Fruit fly (Drosophila melanogaster) whole organism, wandering third instar larva: ENCODE data around the gene Invadolysin.
A peak's percentile ranks its signal among the peaks of the same experiment; 100 is the strongest.

Source experiments
- Abd-B ChIP-seq: fragments of >200 bp; optimal IDR thresholded peaks from 2 replicates; lab custom pipeline; 2017; ENCODE audit warnings: missing biosample characterization, missing genetic modification characterization
- CG32264 ChIP-seq: fragments of 200-800 bp; sonication (Bioruptor generic); optimal IDR thresholded peaks from 2 replicates; lab custom pipeline; 2016; ENCODE audit warnings: missing biosample characterization, missing genetic modification characterization
- CG9705 ChIP-seq: fragments of 200-800 bp; sonication (Bioruptor generic); optimal IDR thresholded peaks from 2 replicates; lab custom pipeline; 2018; ENCODE audit warnings: missing biosample characterization, mild to moderate bottlenecking, missing genetic modification characterization
- CrebA ChIP-seq: fragments of 200-800 bp; sonication (Bioruptor generic); optimal IDR thresholded peaks from 2 replicates; lab custom pipeline; 2016; ENCODE audit warnings: missing biosample characterization, mild to moderate bottlenecking, missing genetic modification characterization, borderline replicate concordance
- Dfd ChIP-seq: fragments of >200 bp; optimal IDR thresholded peaks from 2 replicates; lab custom pipeline; 2017; ENCODE audit warnings: missing biosample characterization, missing genetic modification characterization
- Dif ChIP-seq: fragments of 200-275, 200-300 bp; sonication (Bioruptor generic); optimal IDR thresholded peaks from 2 replicates; lab custom pipeline; 2018; ENCODE audit warnings: missing biosample characterization, missing genetic modification characterization; ENCODE audit not compliant: partially characterized antibody
- GATAd ChIP-seq: sonication (Bioruptor generic); optimal IDR thresholded peaks from 2 replicates; lab custom pipeline; 2016; ENCODE audit warnings: missing biosample characterization, missing genetic modification characterization
- HLH106 ChIP-seq: fragments of 200-800 bp; optimal IDR thresholded peaks from 3 replicates; lab custom pipeline; 2019; ENCODE audit warnings: missing biosample characterization, mild to moderate bottlenecking, missing genetic modification characterization, moderate library complexity
- Hnf4 ChIP-seq: fragments of 200-800 bp; sonication (Bioruptor generic); optimal IDR thresholded peaks from 2 replicates; lab custom pipeline; 2016; ENCODE audit warnings: missing biosample characterization, mild to moderate bottlenecking, missing genetic modification characterization
- Hr78 ChIP-seq: fragments of >200 bp; optimal IDR thresholded peaks from 2 replicates; lab custom pipeline; 2017; ENCODE audit warnings: missing biosample characterization, missing genetic modification characterization
- Hr83 ChIP-seq: fragments of 200-300 bp; sonication (Bioruptor generic); optimal IDR thresholded peaks from 2 replicates; lab custom pipeline; 2016; ENCODE audit warnings: missing biosample characterization, mild to moderate bottlenecking, missing genetic modification characterization, moderate library complexity; ENCODE audit not compliant: poor library complexity, severe bottlenecking
- Jra ChIP-seq: sonication (Bioruptor generic); optimal IDR thresholded peaks from 2 replicates; lab custom pipeline; 2016; ENCODE audit warnings: missing biosample characterization, missing genetic modification characterization
- Mio ChIP-seq: sonication (Bioruptor generic); optimal IDR thresholded peaks from 2 replicates; lab custom pipeline; 2016; ENCODE audit warnings: missing biosample characterization, missing genetic modification characterization
- Myc ChIP-seq: fragments of >200 bp; optimal IDR thresholded peaks from 2 replicates; lab custom pipeline; 2017
- N ChIP-seq: fragments of >200 bp; optimal IDR thresholded peaks from 2 replicates; lab custom pipeline; 2018; ENCODE audit warnings: missing biosample characterization, missing external identifiers, missing genetic modification characterization
- OdsH ChIP-seq: fragments of 200-800 bp; sonication (Bioruptor generic); optimal IDR thresholded peaks from 2 replicates; lab custom pipeline; 2016; ENCODE audit warnings: missing biosample characterization, mild to moderate bottlenecking, missing genetic modification characterization
- Vsx2 ChIP-seq: fragments of 200-300, 225-300 bp; sonication (Bioruptor generic); optimal IDR thresholded peaks from 2 replicates; lab custom pipeline; 2018; ENCODE audit warnings: missing biosample characterization, missing genetic modification characterization; ENCODE audit not compliant: partially characterized antibody
- br ChIP-seq: fragments of 200-800 bp; sonication (Bioruptor generic); optimal IDR thresholded peaks from 2 replicates; lab custom pipeline; 2016; ENCODE audit warnings: missing biosample characterization, missing genetic modification characterization
- brk ChIP-seq: fragments of 200-800 bp; sonication (Bioruptor generic); optimal IDR thresholded peaks from 2 replicates; lab custom pipeline; 2016; ENCODE audit warnings: missing biosample characterization, mild to moderate bottlenecking, missing genetic modification characterization
- dl ChIP-seq, 2 experiments: fragments of 175-275, 200-275 bp in 1 of 2; fragments of 200-275 bp in 1 of 2; sonication (Bioruptor generic); optimal IDR thresholded peaks; lab custom pipeline; 2018; ENCODE audit warnings: mild to moderate bottlenecking in 2 of 2, missing biosample characterization in 2 of 2, missing genetic modification characterization in 2 of 2, moderate library complexity in 2 of 2; ENCODE audit not compliant: partially characterized antibody in 2 of 2, insufficient read depth in 1 of 2
- dmrt93B ChIP-seq: fragments of 200-800 bp; sonication (Bioruptor generic); optimal IDR thresholded peaks from 2 replicates; lab custom pipeline; 2018; ENCODE audit warnings: missing biosample characterization, mild to moderate bottlenecking, missing genetic modification characterization
- dsf ChIP-seq: sonication (Bioruptor generic); optimal IDR thresholded peaks from 2 replicates; lab custom pipeline; 2016; ENCODE audit warnings: missing biosample characterization, missing genetic modification characterization, borderline replicate concordance
- ey ChIP-seq: fragments of 200-800 bp; sonication (Bioruptor generic); optimal IDR thresholded peaks from 2 replicates; lab custom pipeline; 2016; ENCODE audit warnings: missing biosample characterization, missing genetic modification characterization
- foxo ChIP-seq, 2 experiments: fragments of 200-800 bp; sonication (Bioruptor generic); optimal IDR thresholded peaks; 2 replicates in 1 of 2; 3 replicates in 1 of 2; lab custom pipeline; 2016 to 2017; ENCODE audit warnings: missing biosample characterization in 2 of 2, missing genetic modification characterization in 2 of 2
- fru ChIP-seq: fragments of 200-800 bp; sonication (Bioruptor generic); optimal IDR thresholded peaks from 3 replicates; lab custom pipeline; 2016; ENCODE audit warnings: missing biosample characterization, mild to moderate bottlenecking, missing genetic modification characterization
- h ChIP-seq: fragments of 200-800 bp; sonication (Bioruptor generic); optimal IDR thresholded peaks from 3 replicates; lab custom pipeline; 2016; ENCODE audit warnings: missing biosample characterization, mild to moderate bottlenecking, missing genetic modification characterization
- jim ChIP-seq: fragments of 175-275, 200-325 bp; sonication (Bioruptor generic); optimal IDR thresholded peaks from 2 replicates; lab custom pipeline; 2016; ENCODE audit warnings: missing biosample characterization, mild to moderate bottlenecking, missing genetic modification characterization
- lola ChIP-seq: fragments of >200 bp; optimal IDR thresholded peaks from 2 replicates; lab custom pipeline; 2017; ENCODE audit warnings: missing biosample characterization, missing genetic modification characterization
- pan ChIP-seq: fragments of >200 bp; optimal IDR thresholded peaks from 2 replicates; lab custom pipeline; 2017
- psq ChIP-seq: fragments of 200-800 bp; sonication (Bioruptor generic); optimal IDR thresholded peaks from 3 replicates; lab custom pipeline; 2017; ENCODE audit warnings: missing biosample characterization, mild to moderate bottlenecking, missing genetic modification characterization, moderate library complexity
- rgr ChIP-seq: fragments of 200-800 bp; sonication (Bioruptor generic); optimal IDR thresholded peaks from 3 replicates; lab custom pipeline; 2016; ENCODE audit warnings: missing biosample characterization, mild to moderate bottlenecking, missing genetic modification characterization
- sage ChIP-seq: fragments of 200-800 bp; sonication (Bioruptor generic); optimal IDR thresholded peaks from 2 replicates; lab custom pipeline; 2016; ENCODE audit warnings: missing biosample characterization, mild to moderate bottlenecking, missing genetic modification characterization
- sv ChIP-seq: fragments of 200-800 bp; sonication (Bioruptor generic); optimal IDR thresholded peaks from 3 replicates; lab custom pipeline; 2016; ENCODE audit warnings: missing biosample characterization, missing genetic modification characterization
- tai ChIP-seq: sonication (Bioruptor generic); optimal IDR thresholded peaks from 2 replicates; lab custom pipeline; 2016; ENCODE audit warnings: missing biosample characterization, missing genetic modification characterization
- usp ChIP-seq: fragments of >200 bp; optimal IDR thresholded peaks from 2 replicates; lab custom pipeline; 2017; ENCODE audit warnings: missing biosample characterization, missing genetic modification characterization
- woc ChIP-seq: sonication (Bioruptor generic); optimal IDR thresholded peaks from 2 replicates; lab custom pipeline; 2016; ENCODE audit warnings: missing biosample characterization, mild to moderate bottlenecking, missing genetic modification characterization

Invadolysin gene

DNA sequence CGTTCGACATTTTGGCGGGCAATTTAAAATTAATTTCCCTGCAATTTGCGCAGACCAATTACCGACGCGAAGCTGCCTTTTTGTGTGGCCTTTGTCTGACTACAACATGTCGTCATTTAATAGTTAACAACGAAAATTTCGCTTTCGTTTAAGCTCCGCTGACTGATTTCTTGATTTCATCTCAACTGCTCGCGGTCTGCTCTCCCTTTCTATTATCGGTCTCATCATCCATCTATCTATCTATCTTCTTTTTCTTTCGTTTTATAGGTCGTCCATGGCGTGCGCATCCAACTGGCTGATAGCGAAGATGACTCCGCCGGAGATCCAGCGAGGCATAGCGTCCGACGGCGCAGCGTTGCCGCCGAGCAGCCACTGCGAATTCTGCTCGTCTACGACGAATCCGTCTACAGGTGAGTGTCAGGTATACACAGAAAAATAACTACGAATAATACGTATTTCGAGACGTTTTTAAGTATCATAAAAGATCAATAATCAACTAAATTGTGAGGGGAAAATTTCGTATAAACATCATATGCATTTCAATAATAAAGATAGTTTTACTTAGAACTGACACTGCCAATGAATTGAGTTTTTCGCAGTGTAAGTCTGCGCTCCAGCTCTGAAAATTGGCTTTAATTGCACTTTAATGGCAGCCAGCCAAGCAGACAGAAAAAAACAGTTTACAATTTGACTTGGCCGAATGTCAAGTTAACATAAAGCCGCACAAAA is 9.7 kb downstream of the Invadolysin start:
- TF ChIP-seq Myc (lab: Kevin White, UChicago), result no peak

DNA sequence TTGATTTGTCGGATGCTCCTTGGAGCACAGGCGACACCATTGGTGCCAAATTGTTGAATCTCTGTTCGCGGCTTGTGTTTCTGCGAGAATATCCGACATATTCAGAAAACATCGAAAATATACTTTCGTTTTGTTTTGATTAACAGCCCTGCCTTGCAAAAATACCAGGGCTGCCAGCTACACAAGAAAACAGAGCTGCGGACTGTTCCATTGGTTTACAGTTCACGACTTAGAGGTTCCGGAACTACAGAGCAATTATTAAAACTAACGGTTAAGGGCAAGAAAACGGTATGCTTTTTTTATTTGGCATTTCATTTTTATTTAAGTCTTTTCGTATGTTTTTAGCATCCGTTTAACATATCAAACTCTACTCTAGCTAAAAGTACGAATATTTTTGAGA is 16.7 kb downstream of the Invadolysin start, which contains the start of gene CG6254:
CG6254 (minus strand) TSS at position 169 of the 400 bp plus-strand sequence.
- TF ChIP-seq Hr83 (GFP tag; lab: Kevin White, UChicago) (peak; percentile 74), foxo (GFP tag; optimal IDR thresholded peaks at IDR 0.05; lab: Kevin White, UChicago) (peak in 1 of 2 experiments; percentile 51), ey (GFP tag; lab: Kevin White, UChicago) (peak; percentile 13), woc (peak; percentile 81), OdsH (peak; percentile 8), sage (GFP tag; lab: Kevin White, UChicago) (no peak), dl (GFP tag; optimal IDR thresholded peaks at IDR 0.05; lab: Kevin White, UChicago; ENCODE audit: insufficient read depth in 1 of 2, partially characterized antibody in 2 of 2) (no peak), dmrt93B (GFP tag; lab: Kevin White, UChicago) (no peak), CG9705 (peak; percentile 45), Abd-B (GFP tag; lab: Kevin White, UChicago) (no peak)

DNA sequence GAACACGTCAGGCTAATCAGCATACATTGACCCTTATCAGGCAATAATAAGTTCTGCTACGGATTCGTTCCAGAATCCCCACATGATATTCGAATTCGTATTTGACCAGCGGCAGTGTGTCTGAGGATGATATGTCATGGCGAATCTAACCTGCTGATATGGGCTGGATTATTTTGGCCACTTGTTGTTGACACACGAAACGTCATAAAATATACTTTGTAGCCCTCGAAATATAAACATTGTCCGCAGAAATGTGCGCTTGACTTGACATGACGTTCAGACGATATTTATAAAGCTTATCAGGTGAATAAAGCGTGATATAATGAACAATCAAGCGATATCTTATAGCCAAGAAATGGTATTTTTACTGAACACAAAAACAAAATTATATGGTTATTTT is 21.9 kb downstream of the Invadolysin start:
- TF ChIP-seq Hnf4 (GFP tag; lab: Kevin White, UChicago) (peak; percentile 36), tai (GFP tag; lab: Kevin White, UChicago) (peak; percentile 50), foxo (GFP tag; optimal IDR thresholded peaks at IDR 0.05; lab: Kevin White, UChicago) (peak in 1 of 2 experiments; percentile 20), Abd-B (GFP tag; lab: Kevin White, UChicago) (no peak), GATAd (GFP tag; lab: Kevin White, UChicago) (no peak), jim (no peak), fru (no peak), dl (GFP tag; optimal IDR thresholded peaks at IDR 0.05; lab: Kevin White, UChicago; ENCODE audit: insufficient read depth in 1 of 2, partially characterized antibody in 2 of 2) (no peak), Vsx2 (GFP tag; lab: Kevin White, UChicago) (no peak), lola (no peak), sage (GFP tag; lab: Kevin White, UChicago) (peak; percentile 2), dsf (GFP tag; lab: Kevin White, UChicago) (no peak), h (GFP tag; lab: Kevin White, UChicago) (no peak), psq (GFP tag; lab: Kevin White, UChicago) (no peak), br (GFP tag; lab: Kevin White, UChicago) (peak; percentile 42), N (GFP tag; lab: Kevin White, UChicago) (no peak)

DNA sequence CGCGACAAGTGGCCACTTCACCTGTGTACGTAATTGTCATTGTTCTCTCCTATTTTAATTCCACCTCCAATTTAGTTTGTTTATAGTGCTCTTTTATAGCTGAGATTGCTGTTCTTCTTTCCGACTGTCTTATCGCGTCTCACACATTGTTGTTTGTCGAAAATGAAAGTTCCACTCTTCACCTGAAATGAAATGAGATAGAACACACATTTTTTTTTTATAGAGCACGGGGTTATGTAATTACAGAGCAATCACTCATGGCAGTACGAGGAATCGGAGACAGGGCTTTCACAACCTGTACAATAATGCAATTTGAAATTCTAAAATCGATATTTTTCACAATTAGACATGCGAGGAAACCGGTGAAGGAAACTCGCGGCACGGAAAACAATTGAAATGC is 22.8 kb downstream of the Invadolysin start:
- TF ChIP-seq dsf (GFP tag; lab: Kevin White, UChicago), result no peak
- no peak for TF ChIP-seq Hnf4 (GFP tag; lab: Kevin White, UChicago)
- TF ChIP-seq CrebA (GFP tag; lab: Kevin White, UChicago), result no peak
- no peak for TF ChIP-seq woc
- TF ChIP-seq psq (GFP tag; lab: Kevin White, UChicago), result no peak
- TF ChIP-seq h (GFP tag; lab: Kevin White, UChicago), result no peak
- no peak for TF ChIP-seq OdsH
- TF ChIP-seq HLH106 (tag; lab: Kevin White, UChicago), result no peak
- TF ChIP-seq tai (GFP tag; lab: Kevin White, UChicago), result no peak
- no peak for TF ChIP-seq Jra (GFP tag; lab: Kevin White, UChicago)

DNA sequence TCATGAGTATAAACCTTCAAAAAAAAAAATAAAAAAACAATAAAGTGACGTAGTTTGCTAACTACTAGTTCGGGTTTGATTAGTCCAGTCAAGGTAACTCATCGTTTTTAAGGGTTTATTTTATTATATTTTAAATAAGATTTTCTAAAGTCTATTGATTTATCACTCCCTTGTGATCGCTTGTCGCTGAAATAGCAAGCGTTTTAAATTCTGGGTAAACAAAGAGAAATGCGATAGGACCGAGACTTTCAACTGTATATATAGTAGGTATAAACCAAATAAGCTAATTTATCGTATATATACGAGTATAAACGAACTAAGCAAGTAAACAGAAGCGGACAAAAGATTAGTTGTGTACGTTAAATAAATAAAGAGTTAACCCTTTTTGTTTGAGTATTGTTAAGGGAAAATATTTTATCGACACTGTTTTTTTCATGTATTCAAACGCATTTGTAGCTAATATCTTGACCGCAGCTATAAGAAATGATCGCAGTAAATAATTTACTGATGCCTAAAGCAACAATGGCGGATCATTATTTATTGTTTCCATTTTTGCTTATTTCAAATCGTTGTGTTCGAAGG is 24.1 kb downstream of the Invadolysin start:
- TF ChIP-seq Dif (GFP tag; lab: Kevin White, UChicago) (no peak), CrebA (GFP tag; lab: Kevin White, UChicago) (peak; percentile 23), CG32264 (peak; percentile 72), HLH106 (tag; lab: Kevin White, UChicago) (peak; percentile 59), Hr78 (no peak), rgr (GFP tag; lab: Kevin White, UChicago) (peak; percentile 51), CG9705 (no peak), OdsH (peak; percentile 63), Dfd (GFP tag; lab: Kevin White, UChicago) (no peak), brk (no peak), usp (GFP tag; lab: Kevin White, UChicago) (no peak), foxo (GFP tag; optimal IDR thresholded peaks at IDR 0.05; lab: Kevin White, UChicago) (peak in 1 of 2 experiments; percentile 65), ey (GFP tag; lab: Kevin White, UChicago) (peak; percentile 65), pan (lab: Kevin White, UChicago) (no peak), Vsx2 (GFP tag; lab: Kevin White, UChicago) (no peak), Jra (GFP tag; lab: Kevin White, UChicago) (peak; percentile 58), Mio (GFP tag; lab: Kevin White, UChicago) (no peak), dl (GFP tag; optimal IDR thresholded peaks at IDR 0.05; lab: Kevin White, UChicago; ENCODE audit: insufficient read depth in 1 of 2, partially characterized antibody in 2 of 2) (no peak), Abd-B (GFP tag; lab: Kevin White, UChicago) (no peak), br (GFP tag; lab: Kevin White, UChicago) (peak; percentile 15), psq (GFP tag; lab: Kevin White, UChicago) (peak; percentile 33), sage (GFP tag; lab: Kevin White, UChicago) (no peak), sv (GFP tag; lab: Kevin White, UChicago) (no peak), tai (GFP tag; lab: Kevin White, UChicago) (no peak)
